Worm (Caenorhabditis elegans) whole organism, dauer: ENCODE measurements around the gene T16G12.1.

Experiments used
- unc-62 ChIP-seq: sonication (generic microtip); optimal IDR thresholded peaks from 2 replicates; lab custom pipeline; 2017; ENCODE audit warnings: missing biosample characterization, missing genetic modification reagents, missing genetic modification characterization

T16G12.1 gene

ce11 chrIII:10049682-10050081 lies at the start of gene T16G12.1:
Gene T16G12.1, minus strand, starts transcription at chrIII:10049857.
- TF ChIP-seq unc-62 (GFP tag; lab: Kevin White, UChicago): no peak

ce11 chrIII:10097981-10098380 lies 48.3 kb upstream of the T16G12.1 start, which contains the start of gene spop-1:
Gene spop-1, minus strand, starts transcription at chrIII:10098081.
- no peak for TF ChIP-seq unc-62 (GFP tag; lab: Kevin White, UChicago)

ce11 chrIII:10096525-10096972 lies 46.9 kb upstream of the T16G12.1 start:
- no peak for TF ChIP-seq unc-62 (GFP tag; lab: Kevin White, UChicago)

ce11 chrIII:10095377-10095776 lies 45.7 kb upstream of the T16G12.1 start:
- TF ChIP-seq unc-62 (GFP tag; lab: Kevin White, UChicago): no peak

- no peak for TF ChIP-seq unc-62 (GFP tag; lab: Kevin White, UChicago)
These were observed 44.9 kb upstream of the T16G12.1 start for ce11 chrIII:10094538-10094937.

- no peak for TF ChIP-seq unc-62 (GFP tag; lab: Kevin White, UChicago)
These were observed 43.4 kb upstream of the T16G12.1 start for ce11 chrIII:10093093-10093492.

ce11 chrIII:10090685-10091084 lies 41.0 kb upstream of the T16G12.1 start, which contains the start of gene gtf-2H2C:
Gene gtf-2H2C, minus strand, starts transcription at chrIII:10090785.
- no peak for TF ChIP-seq unc-62 (GFP tag; lab: Kevin White, UChicago)

ce11 chrIII:10088508-10088981 lies 38.9 kb upstream of the T16G12.1 start, which contains the start of gene hal-2:
Gene hal-2, minus strand, starts transcription at chrIII:10088931.
- TF ChIP-seq unc-62 (GFP tag; lab: Kevin White, UChicago): no peak

ce11 chrIII:10085983-10086382 lies 36.3 kb upstream of the T16G12.1 start, which contains the start of gene T16H12.2:
Gene T16H12.2, plus strand, starts transcription at chrIII:10086283.
- TF ChIP-seq unc-62 (GFP tag; lab: Kevin White, UChicago): no peak

ce11 chrIII:10085574-10085973 lies 35.9 kb upstream of the T16G12.1 start:
- no peak for TF ChIP-seq unc-62 (GFP tag; lab: Kevin White, UChicago)

ce11 chrIII:10085103-10085502 lies 35.4 kb upstream of the T16G12.1 start, which contains the start of gene T16H12.13:
Gene T16H12.13, plus strand, starts transcription at chrIII:10085403.
- TF ChIP-seq unc-62 (GFP tag; lab: Kevin White, UChicago): no peak

ce11 chrIII:10083242-10083641 lies 33.6 kb upstream of the T16G12.1 start, which contains the start of gene T16H12.3:
Gene T16H12.3, minus strand, starts transcription at chrIII:10083292.
- TF ChIP-seq unc-62 (GFP tag; lab: Kevin White, UChicago): no peak

- no peak for TF ChIP-seq unc-62 (GFP tag; lab: Kevin White, UChicago)
These were observed 29.1 kb upstream of the T16G12.1 start for ce11 chrIII:10078784-10079183.

ce11 chrIII:10078151-10078550 lies 28.5 kb upstream of the T16G12.1 start, which contains the start of gene T16G12.9:
Gene T16G12.9, minus strand, starts transcription at chrIII:10078251.
- TF ChIP-seq unc-62 (GFP tag; lab: Kevin White, UChicago): no peak

ce11 chrIII:10076042-10076441 lies 26.4 kb upstream of the T16G12.1 start:
- TF ChIP-seq unc-62 (GFP tag; lab: Kevin White, UChicago): no peak

- TF ChIP-seq unc-62 (GFP tag; lab: Kevin White, UChicago): no peak
These were observed 19.6 kb upstream of the T16G12.1 start, which contains the start of gene T16G12.6 for ce11 chrIII:10069278-10069677. Gene T16G12.6, plus strand, starts transcription at chrIII:10069578.

- TF ChIP-seq unc-62 (GFP tag; lab: Kevin White, UChicago): no peak
These were observed 14.5 kb upstream of the T16G12.1 start, which contains the start of gene ekl-6 for ce11 chrIII:10064140-10064539. Gene ekl-6, plus strand, starts transcription at chrIII:10064404.
